Fruit fly (Drosophila melanogaster): ENCODE data around the gene Rpn12.

Gene Rpn12

DNA sequence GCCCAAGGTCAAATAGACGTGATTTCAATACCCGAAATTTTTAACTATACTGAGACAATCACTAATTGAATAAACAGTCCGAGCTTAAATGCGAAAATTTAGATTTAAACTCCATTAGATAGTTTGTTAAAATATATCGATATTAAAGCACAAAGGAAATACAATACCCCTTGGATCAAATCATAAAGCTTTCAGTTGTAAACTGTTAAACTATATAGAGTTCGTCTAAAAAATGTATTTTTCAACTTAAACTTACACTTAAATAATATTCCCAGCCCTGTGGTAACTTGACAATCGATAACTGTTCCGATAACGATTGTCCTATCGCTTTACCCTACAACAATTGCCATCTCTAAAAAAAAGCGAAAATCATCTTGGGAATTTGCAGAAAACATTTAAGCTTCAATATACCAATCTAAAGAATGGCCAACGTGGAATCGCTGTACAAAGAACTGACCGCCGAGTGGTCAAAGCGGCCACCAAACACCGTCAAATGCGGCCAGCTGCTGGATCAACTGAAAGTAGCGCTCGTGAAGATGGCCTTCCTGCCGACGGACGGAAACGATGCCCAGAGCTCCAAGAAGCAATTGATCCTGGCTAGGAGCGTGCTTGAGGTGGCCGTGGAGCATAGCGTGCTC, at the start of gene Rpn12:
Gene Rpn12, plus strand, starts transcription at position 351 of the 638 bp plus-strand sequence.
- peak; percentile 44 for TF ChIP-seq noc (tag; optimal IDR thresholded peaks at IDR 0.05)

dm6 chr3L:16533932-16534331, 48.9 kb upstream of the Rpn12 start:
- peak; percentile 60 for TF ChIP-seq noc (tag; optimal IDR thresholded peaks at IDR 0.05)

dm6 chr3L:16542998-16543624, 39.7 kb upstream of the Rpn12 start, which contains the start of gene CG43373:
Gene CG43373 (minus strand): TSS chr3L:16543370.
- TF ChIP-seq noc (tag; optimal IDR thresholded peaks at IDR 0.05): no peak

DNA sequence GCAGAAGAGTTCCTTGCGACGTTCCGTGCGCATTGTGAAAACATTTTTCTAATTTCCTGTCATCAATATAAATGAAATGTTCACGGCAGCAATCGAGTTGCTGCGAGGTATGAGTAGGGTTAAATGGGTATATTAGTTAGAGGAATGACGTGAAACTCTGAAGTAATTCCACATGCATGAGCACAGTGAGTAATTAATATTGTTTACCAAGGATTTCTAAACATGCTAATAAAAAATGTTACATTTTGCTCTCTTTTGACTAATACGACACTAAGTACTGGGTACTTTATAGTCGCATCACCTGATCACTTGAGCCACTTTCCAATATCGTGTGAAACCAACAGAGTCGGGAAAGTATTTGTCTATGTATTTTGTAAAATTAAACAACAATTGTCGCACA, 38.6 kb upstream of the Rpn12 start:
- TF ChIP-seq noc (tag; optimal IDR thresholded peaks at IDR 0.05): no peak

dm6 chr3L:16545511-16545910, 37.3 kb upstream of the Rpn12 start, which contains the start of gene CG13033:
Gene CG13033 (minus strand): TSS chr3L:16545628.
- TF ChIP-seq noc (tag; optimal IDR thresholded peaks at IDR 0.05): no peak

DNA sequence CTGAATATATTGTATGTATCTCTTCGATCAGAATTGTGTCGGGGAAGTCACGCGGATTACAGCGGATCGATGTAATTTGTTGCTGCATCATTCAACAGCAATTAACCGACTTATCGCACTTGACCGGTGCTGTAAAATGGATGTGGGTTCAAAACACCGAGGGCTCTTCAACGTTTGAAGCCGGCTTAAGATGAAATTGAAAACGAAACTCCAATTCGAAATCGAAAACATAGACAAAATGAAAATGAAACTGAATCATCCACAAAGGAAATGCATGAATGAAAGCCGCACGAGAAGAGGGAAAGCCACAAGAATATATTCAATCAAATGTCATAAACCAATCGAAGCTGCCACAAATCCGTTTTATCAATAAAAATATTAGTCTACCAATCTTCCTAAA, 36.7 kb upstream of the Rpn12 start:
- TF ChIP-seq noc (tag; optimal IDR thresholded peaks at IDR 0.05): no peak

DNA sequence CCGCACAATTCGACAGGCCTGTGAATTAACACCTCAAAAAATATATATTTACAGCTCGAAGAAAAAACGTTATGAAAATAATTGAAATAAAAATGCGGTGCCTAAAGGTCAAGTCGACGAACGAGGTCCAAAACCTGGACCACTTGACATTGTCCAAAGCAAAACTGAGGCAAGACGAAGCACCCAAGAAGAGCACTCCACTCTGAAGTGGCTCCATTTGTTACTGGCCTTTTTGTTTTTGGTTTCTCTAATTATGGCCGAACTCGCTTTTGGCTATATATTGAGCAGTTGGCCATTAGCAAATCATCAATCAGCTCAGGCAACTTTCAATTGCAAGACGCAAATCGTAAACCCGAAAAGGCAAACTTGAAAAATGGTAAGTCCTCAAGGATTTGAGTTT, 26.3 kb upstream of the Rpn12 start, which contains the start of gene CG4229:
Gene CG4229, plus strand, starts transcription at position 301 of the 400 bp plus-strand sequence.
- no peak for TF ChIP-seq noc (tag; optimal IDR thresholded peaks at IDR 0.05)

dm6 chr3L:16563361-16563760, 19.5 kb upstream of the Rpn12 start:
- no peak for TF ChIP-seq noc (tag; optimal IDR thresholded peaks at IDR 0.05)

DNA sequence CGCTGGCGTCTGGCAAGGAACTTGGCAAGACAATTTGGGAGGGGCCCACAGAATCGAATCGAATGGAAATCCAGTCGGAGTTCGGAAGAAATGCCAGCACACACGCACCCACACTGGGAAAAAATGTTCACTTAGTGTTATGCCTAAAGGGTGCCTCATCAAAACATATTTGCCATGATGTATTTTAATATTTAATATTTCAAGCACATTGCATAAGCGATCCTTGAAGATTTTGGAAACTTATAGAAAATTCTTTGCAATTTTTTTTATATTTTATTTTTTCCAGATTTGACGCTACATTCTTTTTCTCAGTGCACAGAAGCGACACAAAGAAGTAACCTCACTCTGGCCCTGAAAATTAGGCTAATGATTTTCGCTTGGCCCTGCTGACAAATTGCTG, 16.7 kb upstream of the Rpn12 start:
- TF ChIP-seq noc (tag; optimal IDR thresholded peaks at IDR 0.05): no peak

DNA sequence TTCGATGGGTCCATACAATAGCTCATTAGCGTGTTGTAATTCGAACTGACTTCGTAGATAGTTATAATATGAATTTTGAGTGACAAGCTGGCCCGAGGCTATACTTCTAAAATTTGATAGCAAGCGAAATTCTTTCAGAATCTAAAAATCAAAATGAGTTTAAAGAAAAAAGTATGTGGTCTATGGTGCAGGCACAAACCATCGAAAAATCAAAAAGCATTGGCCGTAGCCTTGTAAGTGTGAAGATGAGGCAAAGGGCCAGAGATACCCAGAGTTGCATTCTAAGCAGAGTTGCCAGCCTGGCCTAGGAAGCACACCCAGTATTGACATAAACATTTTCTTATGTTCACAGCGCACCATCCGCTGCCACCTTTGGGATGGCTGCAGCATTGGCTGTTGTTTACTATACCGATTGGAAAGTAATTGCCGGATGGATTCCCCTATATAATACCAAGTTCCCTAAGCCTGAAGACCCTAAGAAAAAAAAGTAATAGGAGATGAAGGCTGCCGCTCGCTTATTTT, 16.1 kb upstream of the Rpn12 start, which contains the start of gene UQCR-6.4L:
Gene UQCR-6.4L, plus strand, starts transcription at position 51 of the 522 bp plus-strand sequence.
- TF ChIP-seq noc (tag; optimal IDR thresholded peaks at IDR 0.05): no peak

DNA sequence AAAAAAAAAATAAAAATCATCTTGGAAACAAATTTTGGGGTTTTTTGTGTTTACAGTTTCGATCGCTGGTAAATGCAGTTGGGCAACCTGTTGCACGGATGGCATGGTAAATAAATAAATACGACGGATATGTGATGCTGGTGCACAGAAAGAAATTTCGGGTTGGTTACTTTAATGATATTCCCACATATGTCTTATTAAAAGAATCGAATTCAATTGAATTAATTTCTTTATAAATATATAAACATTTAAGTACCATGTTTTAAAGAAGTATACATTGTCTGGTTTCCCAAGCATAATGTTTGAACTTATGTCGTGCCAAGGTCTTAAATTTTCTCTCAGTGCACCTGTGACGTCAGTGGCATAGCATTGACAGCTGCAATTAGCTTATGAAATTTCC, 15.3 kb upstream of the Rpn12 start:
- TF ChIP-seq noc (tag; optimal IDR thresholded peaks at IDR 0.05): no peak

- no peak for TF ChIP-seq noc (tag; optimal IDR thresholded peaks at IDR 0.05)
Observed at dm6 chr3L:16569456-16569855, 13.4 kb upstream of the Rpn12 start.

DNA sequence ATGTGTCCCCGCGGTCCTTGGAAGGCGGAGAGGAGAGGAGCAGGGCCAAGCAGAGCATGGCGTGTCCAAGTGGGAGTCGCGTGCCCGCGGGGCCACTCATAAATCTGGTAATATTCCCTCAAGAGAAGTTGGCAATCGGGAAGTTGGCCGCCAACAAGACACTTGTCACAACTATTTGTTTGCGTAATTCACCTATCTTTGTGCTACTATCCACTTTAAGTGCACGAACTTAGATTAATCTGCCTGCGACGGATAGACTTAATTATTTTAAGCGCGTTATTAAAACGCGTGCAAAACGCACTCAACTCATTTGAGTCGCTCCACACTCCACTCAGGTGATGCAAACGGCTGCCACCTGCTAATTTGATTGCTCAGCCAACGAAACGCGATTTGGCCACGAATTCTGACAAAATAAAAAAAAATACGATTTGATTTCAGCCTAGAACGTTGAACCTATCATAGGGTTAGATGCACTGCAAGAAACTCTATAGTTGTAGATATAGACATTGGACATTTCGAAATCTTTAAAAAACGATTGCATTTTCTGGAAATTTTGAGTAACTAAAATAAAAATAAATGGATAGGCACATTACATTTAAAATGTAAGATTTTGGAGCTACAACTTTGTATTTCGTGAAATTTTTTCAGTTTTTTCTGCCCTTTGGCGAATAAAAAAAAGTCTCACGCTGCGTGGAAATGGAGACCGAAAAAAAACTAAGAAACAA, 11.7 kb upstream of the Rpn12 start:
- no peak for TF ChIP-seq noc (tag; optimal IDR thresholded peaks at IDR 0.05)

DNA sequence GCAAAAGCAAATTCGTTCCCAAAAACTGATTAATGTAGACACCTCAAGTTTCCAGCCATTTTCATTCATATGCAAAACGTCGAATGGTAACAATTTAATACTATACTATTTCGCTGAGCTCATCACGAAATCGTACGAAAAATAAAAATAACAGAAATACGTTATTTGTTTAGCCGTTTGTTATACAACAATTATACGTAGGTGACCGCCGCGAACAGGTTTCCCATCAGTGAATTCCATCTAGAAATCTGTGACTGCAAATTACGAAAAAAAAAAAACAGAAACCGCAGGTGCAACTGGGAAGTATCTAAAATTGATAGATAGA, 11.1 kb upstream of the Rpn12 start:
- TF ChIP-seq noc (tag; optimal IDR thresholded peaks at IDR 0.05): no peak

dm6 chr3L:16572208-16572607, 10.6 kb upstream of the Rpn12 start:
- no peak for TF ChIP-seq noc (tag; optimal IDR thresholded peaks at IDR 0.05)

dm6 chr3L:16573234-16573633, 9.6 kb upstream of the Rpn12 start, which contains the start of gene Mipp1:
Gene Mipp1 (minus strand): TSS chr3L:16573334.
- peak; percentile 19 for TF ChIP-seq noc (tag; optimal IDR thresholded peaks at IDR 0.05)

Measured in whole organism, larva.